Fruit fly (Drosophila melanogaster) whole organism, embryonic: ENCODE results near the gene CG42237.

Source experiments
- Asciz ChIP-seq: fragments of 200-800 bp; sonication (Bioruptor generic); optimal IDR thresholded peaks from 2 replicates; lab custom pipeline; 2017; ENCODE audit warnings: missing biosample characterization, mild to moderate bottlenecking, missing genetic modification characterization, missing genetic modification reagents
- Atf3 ChIP-seq: fragments of 200-800 bp; sonication (Bioruptor generic); optimal IDR thresholded peaks from 3 replicates; lab custom pipeline; 2016; ENCODE audit warnings: missing biosample characterization, missing genetic modification characterization
- CG1024 ChIP-seq: fragments of 200-800 bp; sonication (Bioruptor generic); IDR thresholded peaks from 2 replicates; pipeline ENCODE4 v1.3.6; 2022; ENCODE audit warnings: missing biosample characterization, missing genetic modification characterization
- CG11696 ChIP-seq: fragments of 200-800 bp; sonication (Bioruptor generic); IDR thresholded peaks from 2 replicates; pipeline ENCODE4 v1.3.6; 2022; ENCODE audit warnings: missing biosample characterization, missing genetic modification characterization
- CG12236 ChIP-seq: fragments of 200-800 bp; sonication (Bioruptor generic); optimal IDR thresholded peaks from 2 replicates; lab custom pipeline; 2016; ENCODE audit warnings: missing biosample characterization, missing genetic modification characterization
- CG13287 ChIP-seq: fragments of 200-800 bp; sonication (Bioruptor generic); IDR thresholded peaks from 2 replicates; pipeline ENCODE4 v1.3.6; 2022; ENCODE audit warnings: missing biosample characterization, missing genetic modification characterization; ENCODE audit not compliant: partially characterized antibody
- CG14710 ChIP-seq: fragments of 200-800 bp; sonication (Bioruptor generic); optimal IDR thresholded peaks from 3 replicates; lab custom pipeline; 2019; ENCODE audit warnings: missing biosample characterization, mild to moderate bottlenecking, missing genetic modification characterization, moderate library complexity
- CG15514 ChIP-seq: fragments of 200-800 bp; sonication (Bioruptor generic); optimal IDR thresholded peaks from 3 replicates; lab custom pipeline; 2017; ENCODE audit warnings: missing biosample characterization, missing genetic modification characterization, mild to moderate bottlenecking, moderate library complexity, missing genetic modification reagents
- CG17361 ChIP-seq: fragments of 200-800 bp; sonication (Bioruptor generic); IDR thresholded peaks from 3 replicates; pipeline ENCODE4 v1.3.6; 2022; ENCODE audit warnings: missing biosample characterization, missing genetic modification characterization
- CG18599 ChIP-seq: fragments of 200-800 bp; sonication (Bioruptor generic); optimal IDR thresholded peaks from 3 replicates; lab custom pipeline; 2017; ENCODE audit warnings: missing biosample characterization, missing genetic modification characterization, mild to moderate bottlenecking, moderate library complexity, missing genetic modification reagents
- CG2116 ChIP-seq: fragments of 200-800 bp; sonication (Bioruptor generic); optimal IDR thresholded peaks from 3 replicates; lab custom pipeline; 2018; ENCODE audit warnings: missing biosample characterization, mild to moderate bottlenecking, missing genetic modification characterization
- CG2202 ChIP-seq: fragments of 200-800 bp; sonication (Bioruptor generic); optimal IDR thresholded peaks from 2 replicates; lab custom pipeline; 2018; ENCODE audit warnings: missing biosample characterization, mild to moderate bottlenecking, missing genetic modification characterization
- CG32767 ChIP-seq: fragments of 200-800 bp; sonication (Bioruptor generic); IDR thresholded peaks from 2 replicates; pipeline ENCODE4 v1.3.6; 2022; ENCODE audit warnings: missing biosample characterization, missing genetic modification characterization
- CG32772 ChIP-seq: fragments of 200-800 bp; sonication (Bioruptor generic); IDR thresholded peaks from 2 replicates; pipeline ENCODE4 v1.3.6; 2022; ENCODE audit warnings: missing biosample characterization, missing genetic modification characterization
- CG33557 ChIP-seq: fragments of 200-800 bp; sonication (Bioruptor generic); optimal IDR thresholded peaks from 2 replicates; lab custom pipeline; 2019; ENCODE audit warnings: missing biosample characterization, mild to moderate bottlenecking, missing genetic modification characterization, moderate library complexity
- CG34224 ChIP-seq: fragments of 200-800 bp; sonication (Bioruptor generic); IDR thresholded peaks from 3 replicates; pipeline ENCODE4 v1.3.6; 2022; ENCODE audit warnings: missing biosample characterization, missing genetic modification characterization; ENCODE audit not compliant: partially characterized antibody
- CG6683 ChIP-seq: fragments of 200-800 bp; sonication (Bioruptor generic); optimal IDR thresholded peaks from 2 replicates; lab custom pipeline; 2017; ENCODE audit warnings: missing biosample characterization, mild to moderate bottlenecking, missing genetic modification characterization, missing genetic modification reagents
- CG6813 ChIP-seq: fragments of 200-800 bp; sonication (Bioruptor generic); optimal IDR thresholded peaks from 2 replicates; lab custom pipeline; 2017; ENCODE audit warnings: missing biosample characterization, missing genetic modification characterization, mild to moderate bottlenecking, moderate library complexity, missing genetic modification reagents
- CG8478 ChIP-seq: fragments of >200 bp; optimal IDR thresholded peaks from 2 replicates; lab custom pipeline; 2018
- D19A ChIP-seq: fragments of 200-800 bp; optimal IDR thresholded peaks from 3 replicates; lab custom pipeline; 2019; ENCODE audit warnings: missing biosample characterization, mild to moderate bottlenecking, missing genetic modification characterization, moderate library complexity
- Dll ChIP-seq: fragments of 200-800 bp; sonication (Bioruptor generic); IDR thresholded peaks from 4 replicates; pipeline ENCODE4 v1.3.6; 2022; ENCODE audit warnings: missing biosample characterization, missing genetic modification characterization; ENCODE audit not compliant: partially characterized antibody
- Dp ChIP-seq: fragments of 200-800 bp; sonication (Bioruptor generic); optimal IDR thresholded peaks from 2 replicates; lab custom pipeline; 2018; ENCODE audit warnings: missing biosample characterization, mild to moderate bottlenecking, missing genetic modification characterization, moderate library complexity
- HLH4C ChIP-seq: fragments of 200-800 bp; sonication (Bioruptor generic); IDR thresholded peaks from 3 replicates; pipeline ENCODE4 v1.3.6; 2022; ENCODE audit warnings: missing biosample characterization, missing genetic modification characterization; ENCODE audit not compliant: partially characterized antibody
- Med ChIP-seq: fragments of 200-800 bp; sonication (Bioruptor generic); peaks from one replicate; lab custom pipeline; 2016; ENCODE audit warnings: missing biosample characterization, missing genetic modification characterization, mild to moderate bottlenecking, inconsistent platforms, moderate library complexity
- Six4 ChIP-seq: fragments of 200-800 bp; sonication (Bioruptor generic); optimal IDR thresholded peaks from 2 replicates; lab custom pipeline; 2016; ENCODE audit warnings: missing biosample characterization, missing genetic modification characterization
- Sry-β ChIP-seq: fragments of 200-800 bp; sonication (Bioruptor generic); optimal IDR thresholded peaks from 2 replicates; lab custom pipeline; 2018; ENCODE audit warnings: missing biosample characterization, mild to moderate bottlenecking, missing genetic modification characterization, moderate library complexity
- Taf1 ChIP-seq: fragments of 200-800 bp; sonication (Bioruptor generic); IDR thresholded peaks from 2 replicates; pipeline ENCODE4 v1.3.6; 2022; ENCODE audit warnings: missing biosample characterization, missing genetic modification characterization
- bsh ChIP-seq, 2 experiments: fragments of 200-800 bp; sonication (Bioruptor generic); optimal IDR thresholded peaks; 2 replicates each; lab custom pipeline; 2017 to 2018; ENCODE audit warnings: mild to moderate bottlenecking in 2 of 2, missing biosample characterization in 2 of 2, missing genetic modification characterization in 2 of 2, moderate library complexity in 1 of 2
- caup ChIP-seq: fragments of 200-800 bp; sonication (Bioruptor generic); optimal IDR thresholded peaks from 3 replicates; lab custom pipeline; 2017; ENCODE audit warnings: missing biosample characterization, mild to moderate bottlenecking, missing genetic modification characterization, moderate library complexity; ENCODE audit not compliant: severe bottlenecking
- chif ChIP-seq, 2 experiments: fragments of 200-800 bp; sonication (Bioruptor generic); optimal IDR thresholded peaks; 3 replicates each; lab custom pipeline; 2016; ENCODE audit warnings: missing biosample characterization in 2 of 2, missing genetic modification characterization in 2 of 2
- chinmo ChIP-seq: fragments of 200-800 bp; sonication (Bioruptor generic); IDR thresholded peaks from 4 replicates; pipeline ENCODE4 v1.3.6; 2022; ENCODE audit warnings: missing biosample characterization, missing genetic modification characterization; ENCODE audit not compliant: partially characterized antibody
- crol ChIP-seq: fragments of 200-800 bp; sonication (Bioruptor generic); IDR thresholded peaks from 2 replicates; pipeline ENCODE4 v1.3.6; 2022; ENCODE audit warnings: missing biosample characterization, missing genetic modification characterization
- fd64A ChIP-seq: fragments of 200-800 bp; sonication (Bioruptor generic); optimal IDR thresholded peaks from 3 replicates; lab custom pipeline; 2018; ENCODE audit warnings: missing biosample characterization, mild to moderate bottlenecking, missing genetic modification characterization
- fd96Cb ChIP-seq: fragments of 200-800 bp; sonication (Bioruptor generic); optimal IDR thresholded peaks from 2 replicates; lab custom pipeline; 2018; ENCODE audit warnings: missing biosample characterization, mild to moderate bottlenecking, missing genetic modification characterization, moderate library complexity
- fru ChIP-seq: fragments of >200 bp; optimal IDR thresholded peaks from 2 replicates; lab custom pipeline; 2017
- fu2 ChIP-seq: fragments of 200-800 bp; sonication (Bioruptor generic); optimal IDR thresholded peaks from 2 replicates; lab custom pipeline; 2016; ENCODE audit warnings: missing biosample characterization, missing genetic modification characterization
- gcm ChIP-seq: fragments of 200-800 bp; sonication (Bioruptor generic); optimal IDR thresholded peaks from 2 replicates; lab custom pipeline; 2019; ENCODE audit warnings: missing biosample characterization, mild to moderate bottlenecking, missing genetic modification characterization, moderate library complexity
- gcm2 ChIP-seq: fragments of 200-800 bp; sonication (Bioruptor generic); optimal IDR thresholded peaks from 2 replicates; lab custom pipeline; 2016; ENCODE audit warnings: missing biosample characterization, missing genetic modification characterization
- hbn ChIP-seq: fragments of 200-800 bp; sonication (Bioruptor generic); IDR thresholded peaks from 2 replicates; pipeline ENCODE4 v1.3.6; 2022; ENCODE audit warnings: missing biosample characterization, missing genetic modification characterization; ENCODE audit not compliant: partially characterized antibody
- ind ChIP-seq: fragments of 200-800 bp; sonication (Bioruptor generic); optimal IDR thresholded peaks from 3 replicates; lab custom pipeline; 2016; ENCODE audit warnings: missing biosample characterization, missing genetic modification characterization
- kni ChIP-seq: fragments of 200-800 bp; sonication (Bioruptor generic); optimal IDR thresholded peaks from 3 replicates; lab custom pipeline; 2017; ENCODE audit warnings: mild to moderate bottlenecking, missing biosample characterization, missing genetic modification reagents, missing genetic modification characterization
- lbe ChIP-seq: fragments of 200-800 bp; sonication (Bioruptor generic); optimal IDR thresholded peaks from 2 replicates; lab custom pipeline; 2016; ENCODE audit warnings: missing biosample characterization, mild to moderate bottlenecking, missing genetic modification characterization
- pzg ChIP-seq: fragments of 200-800 bp; sonication (Bioruptor generic); optimal IDR thresholded peaks from 3 replicates; lab custom pipeline; 2018; ENCODE audit warnings: missing biosample characterization, mild to moderate bottlenecking, missing genetic modification characterization, moderate library complexity
- repo ChIP-seq: fragments of 200-800 bp; sonication (Bioruptor generic); optimal IDR thresholded peaks from 2 replicates; lab custom pipeline; 2016; ENCODE audit warnings: missing biosample characterization, missing genetic modification characterization
- sisA ChIP-seq: fragments of 200-800 bp; sonication (Bioruptor generic); IDR thresholded peaks from 2 replicates; pipeline ENCODE4 v1.3.6; 2022; ENCODE audit warnings: missing biosample characterization, missing genetic modification characterization
- vvl ChIP-seq: fragments of 200-800 bp; sonication (Bioruptor generic); IDR thresholded peaks from 2 replicates; pipeline ENCODE4 v1.3.6; 2022; ENCODE audit warnings: missing biosample characterization, missing genetic modification characterization
- zen2 ChIP-seq: fragments of 200-800 bp; sonication (Bioruptor generic); IDR thresholded peaks from 3 replicates; pipeline ENCODE4 v1.3.6; 2022; ENCODE audit warnings: missing biosample characterization, missing genetic modification characterization; ENCODE audit not compliant: partially characterized antibody
- zfh1 ChIP-seq: fragments of 200-800 bp; sonication (Bioruptor generic); IDR thresholded peaks from 3 replicates; pipeline ENCODE4 v1.3.6; 2022; ENCODE audit warnings: missing biosample characterization, missing genetic modification characterization

CG42237 gene

dm6 chrX:13131063-13131773, 16.3 kb downstream of the CG42237 start (continued):
- TF ChIP-seq fd96Cb (tag; lab: Kevin White, UChicago): peak; percentile 97
- TF ChIP-seq fd64A: peak; percentile 95
- TF ChIP-seq gcm2: peak; percentile 99
- peak; percentile 99 for TF ChIP-seq sisA
- peak; percentile 95 for TF ChIP-seq D19A (tag; lab: Kevin White, UChicago)
- peak; percentile 96 for TF ChIP-seq Asciz (GFP tag; lab: Kevin White, UChicago)
- peak; percentile 98 for TF ChIP-seq CG32767
- TF ChIP-seq CG2202: peak; percentile 95
- peak; percentile 98 for TF ChIP-seq lbe (GFP tag; lab: Kevin White, UChicago)
- TF ChIP-seq CG32772: peak; percentile 99
- TF ChIP-seq CG8478: peak; percentile 90
- peak; percentile 99 for TF ChIP-seq Taf1 (GFP tag; lab: Robert Waterston, UW)
- TF ChIP-seq fru (lab: Kevin White, UChicago): peak; percentile 15
- TF ChIP-seq CG33557 (GFP tag; lab: Kevin White, UChicago): peak; percentile 93
- TF ChIP-seq CG34224 (GFP tag; lab: Robert Waterston, UW): peak; percentile 49; the same call in 1 of the 3 replicates
- TF ChIP-seq CG1024: peak; percentile 97
- TF ChIP-seq gcm (GFP tag; lab: Kevin White, UChicago): peak; percentile 97
- TF ChIP-seq CG11696: peak; percentile 95
- TF ChIP-seq Atf3 (GFP tag; lab: Kevin White, UChicago): peak; percentile 99
- peak; percentile 85 for TF ChIP-seq CG2116 (GFP tag; lab: Kevin White, UChicago)
- peak; percentile 91 for TF ChIP-seq crol (GFP tag; lab: Robert Waterston, UW)
- peak; percentile 100 for TF ChIP-seq Med (GFP tag; lab: Kevin White, UChicago)
- TF ChIP-seq hbn: no peak; the same call in 1 of the 2 replicates
- TF ChIP-seq CG17361: peak; percentile 89
- TF ChIP-seq CG13287: peak; percentile 64; the same call in 1 of the 2 replicates
- peak; percentile 88; the same call in 3 of the 4 replicates for TF ChIP-seq chinmo
- TF ChIP-seq kni: peak; percentile 98
- peak; percentile 99 for TF ChIP-seq Six4 (GFP tag; lab: Kevin White, UChicago)
- peak; percentile 93 for TF ChIP-seq CG14710
- TF ChIP-seq Dp: peak; percentile 42
- peak; percentile 99 for TF ChIP-seq CG6813 (GFP tag; lab: Kevin White, UChicago)
- TF ChIP-seq bsh (GFP tag; optimal IDR thresholded peaks at IDR 0.05; lab: Kevin White, UChicago): peak; percentile 97 to 98
- TF ChIP-seq zen2 (GFP tag; lab: Robert Waterston, UW): no peak
- peak; percentile 99 for TF ChIP-seq repo (GFP tag; lab: Kevin White, UChicago)
- TF ChIP-seq CG18599 (GFP tag; lab: Kevin White, UChicago): peak; percentile 100
- TF ChIP-seq CG12236 (GFP tag; lab: Kevin White, UChicago): peak; percentile 98
- TF ChIP-seq zfh1 (GFP tag; lab: Robert Waterston, UW): peak; percentile 100
- TF ChIP-seq pzg (GFP tag; lab: Kevin White, UChicago): peak; percentile 63
- peak; percentile 99 for TF ChIP-seq caup (GFP tag; lab: Kevin White, UChicago)
- TF ChIP-seq CG6683 (GFP tag; lab: Kevin White, UChicago): peak; percentile 98
- peak; percentile 49; the same call in 2 of the 4 replicates for TF ChIP-seq Dll (GFP tag; lab: Robert Waterston, UW)
- peak; percentile 96 for TF ChIP-seq CG15514 (GFP tag; lab: Kevin White, UChicago)
- TF ChIP-seq chif (GFP tag; optimal IDR thresholded peaks at IDR 0.05; lab: Kevin White, UChicago): peak; percentile 99
- peak; percentile 100 for TF ChIP-seq ind (GFP tag; lab: Kevin White, UChicago)
- peak; percentile 99 for TF ChIP-seq fu2 (GFP tag; lab: Kevin White, UChicago)
- TF ChIP-seq Sry-β (GFP tag; lab: Kevin White, UChicago): peak; percentile 58
- TF ChIP-seq vvl: peak; percentile 100
- peak; percentile 16; the same call in 1 of the 3 replicates for TF ChIP-seq HLH4C (GFP tag; lab: Robert Waterston, UW)
